Fruit fly (Drosophila melanogaster) whole organism, embryonic: ENCODE results near the gene mof.

Source experiments
- ATbp ChIP-seq: fragments of 200-800 bp; sonication (Bioruptor generic); optimal IDR thresholded peaks from 2 replicates; lab custom pipeline; 2017; ENCODE audit warnings: missing biosample characterization, mild to moderate bottlenecking, missing genetic modification characterization, missing genetic modification reagents
- CG10147 ChIP-seq: fragments of 200-800 bp; sonication (Bioruptor generic); optimal IDR thresholded peaks from 2 replicates; lab custom pipeline; 2019; ENCODE audit warnings: missing biosample characterization, mild to moderate bottlenecking, missing genetic modification characterization, moderate library complexity
- CG10321 ChIP-seq: fragments of 200-800 bp; sonication (Bioruptor generic); IDR thresholded peaks from 2 replicates; pipeline ENCODE4 v1.3.6; 2022; ENCODE audit warnings: missing biosample characterization, missing genetic modification characterization
- CG10431 ChIP-seq: fragments of 200-800 bp; sonication (Bioruptor generic); optimal IDR thresholded peaks from 3 replicates; lab custom pipeline; 2018; ENCODE audit warnings: missing biosample characterization, mild to moderate bottlenecking, missing genetic modification characterization
- CG12071 ChIP-seq: fragments of 200-800 bp; sonication (Bioruptor generic); optimal IDR thresholded peaks from 3 replicates; lab custom pipeline; 2018; ENCODE audit warnings: missing biosample characterization, mild to moderate bottlenecking, missing genetic modification characterization
- CG16815 ChIP-seq: fragments of 200-800 bp; sonication (Bioruptor generic); optimal IDR thresholded peaks from 3 replicates; lab custom pipeline; 2017; ENCODE audit warnings: missing biosample characterization, mild to moderate bottlenecking, missing genetic modification characterization
- CG17359 ChIP-seq: fragments of 200-800 bp; sonication (Bioruptor generic); optimal IDR thresholded peaks from 3 replicates; lab custom pipeline; 2018; ENCODE audit warnings: missing biosample characterization, mild to moderate bottlenecking, missing genetic modification characterization, moderate library complexity
- CG2875 ChIP-seq: fragments of 200-800 bp; sonication (Bioruptor generic); optimal IDR thresholded peaks from 2 replicates; lab custom pipeline; 2017; ENCODE audit warnings: missing biosample characterization, mild to moderate bottlenecking, missing genetic modification characterization, missing genetic modification reagents
- CG32532 ChIP-seq: fragments of 200-800 bp; sonication (Bioruptor generic); IDR thresholded peaks from 2 replicates; pipeline ENCODE4 v1.3.6; 2022; ENCODE audit warnings: missing biosample characterization, missing genetic modification characterization
- CG34422 ChIP-seq: fragments of 200-800 bp; sonication (Bioruptor generic); IDR thresholded peaks from 3 replicates; pipeline ENCODE4 v1.3.6; 2022; ENCODE audit warnings: missing biosample characterization, missing genetic modification characterization
- CG4360 ChIP-seq: fragments of 200-800 bp; sonication (Bioruptor generic); IDR thresholded peaks from 2 replicates; pipeline ENCODE4 v1.3.6; 2022; ENCODE audit warnings: missing biosample characterization, missing genetic modification characterization
- CG43689 ChIP-seq: fragments of 200-800 bp; sonication (Bioruptor generic); IDR thresholded peaks from 2 replicates; pipeline ENCODE4 v1.3.6; 2022; ENCODE audit warnings: missing biosample characterization, missing genetic modification characterization
- CG4707 ChIP-seq: fragments of 200-800 bp; sonication (Bioruptor generic); optimal IDR thresholded peaks from 2 replicates; lab custom pipeline; 2018; ENCODE audit warnings: missing biosample characterization, mild to moderate bottlenecking, missing genetic modification characterization, moderate library complexity
- CG4820 ChIP-seq: fragments of 200-800 bp; sonication (Bioruptor generic); optimal IDR thresholded peaks from 3 replicates; lab custom pipeline; 2016; ENCODE audit warnings: missing biosample characterization, missing genetic modification characterization
- CG4854 ChIP-seq: fragments of 200-800 bp; sonication (Bioruptor generic); optimal IDR thresholded peaks from 2 replicates; lab custom pipeline; 2016; ENCODE audit warnings: missing biosample characterization, missing genetic modification characterization, inconsistent platforms
- CG5953 ChIP-seq: fragments of 200-800 bp; sonication (Bioruptor generic); IDR thresholded peaks from 2 replicates; pipeline ENCODE4 v1.3.6; 2022; ENCODE audit warnings: missing biosample characterization, missing genetic modification characterization
- CG6254 ChIP-seq: fragments of 200-800 bp; sonication (Bioruptor generic); optimal IDR thresholded peaks from 3 replicates; lab custom pipeline; 2017; ENCODE audit warnings: mild to moderate bottlenecking, missing biosample characterization, missing genetic modification reagents, missing genetic modification characterization
- CG6272 ChIP-seq: fragments of 200-800 bp; sonication (Bioruptor generic); IDR thresholded peaks from 2 replicates; pipeline ENCODE4 v1.3.6; 2022; ENCODE audit warnings: missing biosample characterization, missing genetic modification characterization
- CG9797 ChIP-seq: fragments of 200-800 bp; sonication (Bioruptor generic); optimal IDR thresholded peaks from 3 replicates; lab custom pipeline; 2018; ENCODE audit warnings: missing biosample characterization, mild to moderate bottlenecking, missing genetic modification characterization
- CG9876 ChIP-seq: fragments of 200-800 bp; sonication (Bioruptor generic); optimal IDR thresholded peaks from 2 replicates; lab custom pipeline; 2016; ENCODE audit warnings: missing biosample characterization, missing genetic modification characterization
- CG9932 ChIP-seq: fragments of 200-800 bp; sonication (Bioruptor generic); IDR thresholded peaks from 2 replicates; pipeline ENCODE4 v1.3.6; 2022; ENCODE audit warnings: missing biosample characterization, missing genetic modification characterization
- Kr ChIP-seq: fragments of 200-800 bp; sonication (Bioruptor generic); optimal IDR thresholded peaks from 2 replicates; lab custom pipeline; 2017; ENCODE audit warnings: missing biosample characterization, mild to moderate bottlenecking, missing genetic modification characterization
- Lim3 ChIP-seq: fragments of 200-800 bp; sonication (Bioruptor generic); IDR thresholded peaks from 2 replicates; pipeline ENCODE4 v1.3.6; 2022; ENCODE audit warnings: missing biosample characterization, missing genetic modification characterization
- Med ChIP-seq: fragments of 200-800 bp; sonication (Bioruptor generic); peaks from one replicate; lab custom pipeline; 2016; ENCODE audit warnings: missing biosample characterization, missing genetic modification characterization, mild to moderate bottlenecking, inconsistent platforms, moderate library complexity
- NK7.1 ChIP-seq: fragments of 200-800 bp; sonication (Bioruptor generic); optimal IDR thresholded peaks from 3 replicates; lab custom pipeline; 2016; ENCODE audit warnings: missing biosample characterization, missing genetic modification characterization
- Nf-YB ChIP-seq: fragments of 200-800 bp; sonication (Bioruptor generic); optimal IDR thresholded peaks from 3 replicates; lab custom pipeline; 2019; ENCODE audit warnings: missing biosample characterization, mild to moderate bottlenecking, missing genetic modification characterization, moderate library complexity
- Poxn ChIP-seq: fragments of 200-800 bp; sonication (Bioruptor generic); IDR thresholded peaks from 2 replicates; pipeline ENCODE4 v1.3.6; 2022; ENCODE audit warnings: missing biosample characterization, missing genetic modification characterization
- Side ChIP-seq: fragments of 200-800 bp; sonication (Bioruptor generic); optimal IDR thresholded peaks from 2 replicates; lab custom pipeline; 2016; ENCODE audit warnings: missing biosample characterization, missing genetic modification characterization
- TFAM ChIP-seq: fragments of 200-800 bp; sonication (Bioruptor generic); optimal IDR thresholded peaks from 2 replicates; lab custom pipeline; 2017; ENCODE audit warnings: missing biosample characterization, missing genetic modification characterization, inconsistent platforms
- Trl ChIP-seq, 3 experiments: fragments of >200 bp in 2 of 3; fragments of 200-800 bp in 1 of 3; sonication (Bioruptor generic) in 1 of 3; optimal IDR thresholded peaks; 2 replicates in 1 of 3; 3 replicates in 2 of 3; lab custom pipeline; 2016 to 2017; ENCODE audit warnings: missing biosample characterization in 1 of 3, missing genetic modification characterization in 1 of 3
- Vsx1 ChIP-seq: fragments of 200-800 bp; sonication (Bioruptor generic); optimal IDR thresholded peaks from 2 replicates; lab custom pipeline; 2017; ENCODE audit warnings: missing biosample characterization, mild to moderate bottlenecking, missing genetic modification characterization, missing genetic modification reagents
- Xrp1 ChIP-seq: fragments of 200-800 bp; sonication (Bioruptor generic); IDR thresholded peaks from 2 replicates; pipeline ENCODE4 v1.3.6; 2022; ENCODE audit warnings: missing biosample characterization, missing genetic modification characterization
- abd-A ChIP-seq: fragments of 200-800 bp; sonication (Bioruptor generic); optimal IDR thresholded peaks from 3 replicates; lab custom pipeline; 2019; ENCODE audit warnings: missing biosample characterization, mild to moderate bottlenecking, missing genetic modification characterization, moderate library complexity
- ato ChIP-seq: fragments of 200-800 bp; sonication (Bioruptor generic); IDR thresholded peaks from 2 replicates; pipeline ENCODE4 v1.3.6; 2022; ENCODE audit warnings: missing biosample characterization, missing genetic modification characterization; ENCODE audit not compliant: partially characterized antibody
- bigmax ChIP-seq: fragments of 200-800 bp; sonication (Bioruptor generic); optimal IDR thresholded peaks from 2 replicates; lab custom pipeline; 2018; ENCODE audit warnings: missing biosample characterization, mild to moderate bottlenecking, missing genetic modification characterization
- cg ChIP-seq: fragments of 200-800 bp; sonication (Bioruptor generic); optimal IDR thresholded peaks from 3 replicates; lab custom pipeline; 2019; ENCODE audit warnings: missing biosample characterization, mild to moderate bottlenecking, missing genetic modification characterization, moderate library complexity
- ewg ChIP-seq: fragments of 200-800 bp; sonication (Bioruptor generic); optimal IDR thresholded peaks from 3 replicates; lab custom pipeline; 2017; ENCODE audit warnings: mild to moderate bottlenecking, missing biosample characterization, missing genetic modification reagents, missing genetic modification characterization
- hth ChIP-seq: fragments of >200 bp; optimal IDR thresholded peaks from 2 replicates; lab custom pipeline; 2017; ENCODE audit warnings: inconsistent platforms
- jumu ChIP-seq: fragments of 200-800 bp; sonication (Bioruptor generic); optimal IDR thresholded peaks from 3 replicates; lab custom pipeline; 2016; ENCODE audit warnings: missing biosample characterization, missing genetic modification characterization
- kni ChIP-seq: fragments of 200-800 bp; sonication (Bioruptor generic); optimal IDR thresholded peaks from 3 replicates; lab custom pipeline; 2017; ENCODE audit warnings: mild to moderate bottlenecking, missing biosample characterization, missing genetic modification reagents, missing genetic modification characterization
- nerfin-2 ChIP-seq: fragments of 200-800 bp; sonication (Bioruptor generic); IDR thresholded peaks from 2 replicates; pipeline ENCODE4 v1.3.6; 2022; ENCODE audit warnings: missing biosample characterization, missing genetic modification characterization; ENCODE audit not compliant: partially characterized antibody
- nmo ChIP-seq: fragments of 200-800 bp; sonication (Bioruptor generic); optimal IDR thresholded peaks from 2 replicates; lab custom pipeline; 2018; ENCODE audit warnings: missing biosample characterization, mild to moderate bottlenecking, missing genetic modification characterization, moderate library complexity
- pnt ChIP-seq: fragments of 200-800 bp; sonication (Bioruptor generic); optimal IDR thresholded peaks from 3 replicates; lab custom pipeline; 2016; ENCODE audit warnings: missing biosample characterization, missing genetic modification characterization
- pzg ChIP-seq: fragments of 200-800 bp; sonication (Bioruptor generic); optimal IDR thresholded peaks from 3 replicates; lab custom pipeline; 2018; ENCODE audit warnings: missing biosample characterization, mild to moderate bottlenecking, missing genetic modification characterization, moderate library complexity
- sens ChIP-seq: fragments of 200-800 bp; sonication (Bioruptor generic); peaks from one replicate; lab custom pipeline; 2016; ENCODE audit warnings: missing biosample characterization, missing genetic modification characterization
- sisA ChIP-seq: fragments of 200-800 bp; sonication (Bioruptor generic); IDR thresholded peaks from 2 replicates; pipeline ENCODE4 v1.3.6; 2022; ENCODE audit warnings: missing biosample characterization, missing genetic modification characterization
- sob ChIP-seq: fragments of 200-800 bp; sonication (Bioruptor generic); IDR thresholded peaks from 2 replicates; pipeline ENCODE4 v1.3.6; 2022; ENCODE audit warnings: missing biosample characterization, missing genetic modification characterization
- tna ChIP-seq: fragments of 200-800 bp; sonication (Bioruptor generic); IDR thresholded peaks from 2 replicates; pipeline ENCODE4 v1.3.6; 2022; ENCODE audit warnings: missing biosample characterization, missing genetic modification characterization; ENCODE audit not compliant: partially characterized antibody
- wdn ChIP-seq: fragments of 200-800 bp; sonication (Bioruptor generic); IDR thresholded peaks from 2 replicates; pipeline ENCODE4 v1.3.6; 2022; ENCODE audit warnings: missing biosample characterization, missing genetic modification characterization
- z ChIP-seq: fragments of 200-800 bp; sonication (Bioruptor generic); IDR thresholded peaks from 3 replicates; pipeline ENCODE4 v1.3.6; 2022; ENCODE audit warnings: missing biosample characterization, missing genetic modification characterization

Gene mof

DNA sequence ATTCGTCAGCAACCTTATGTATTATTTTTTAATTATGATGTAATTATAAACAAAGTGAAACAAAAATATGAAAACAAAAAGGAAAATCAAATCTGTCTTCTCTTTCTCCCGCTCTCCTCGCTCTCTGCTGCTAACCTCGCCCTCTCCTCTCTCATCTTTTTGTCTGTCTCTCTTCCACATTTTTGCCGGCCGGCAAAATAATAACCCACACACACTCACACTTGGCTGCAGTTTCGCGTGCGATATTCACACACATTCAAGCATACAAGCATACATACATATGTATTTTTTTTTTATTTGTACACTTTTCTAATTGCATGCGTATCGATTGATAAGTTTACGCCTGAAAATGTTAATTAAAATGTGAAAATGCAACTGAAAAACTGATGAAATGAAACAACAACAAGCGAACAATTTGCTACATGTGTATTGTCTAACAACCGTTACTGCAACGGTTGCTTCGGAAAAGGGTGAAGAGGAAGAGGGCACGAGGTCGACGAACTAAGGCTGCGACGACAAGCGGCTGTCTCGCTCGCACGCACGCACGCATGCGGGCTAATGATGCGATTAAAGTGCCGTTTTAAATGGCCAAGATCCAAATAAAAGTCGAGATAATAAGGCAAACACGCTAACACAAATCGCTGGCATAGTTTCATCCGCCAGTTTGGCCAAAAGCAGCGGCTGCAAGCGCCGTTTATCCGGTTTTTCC, 27.9 kb upstream of the mof start (continued):
- TF ChIP-seq CG4360 (GFP tag; lab: Robert Waterston, UW): peak; percentile 50
- TF ChIP-seq CG12071 (GFP tag; lab: Kevin White, UChicago): no peak
- peak; percentile 53 for TF ChIP-seq Med (GFP tag; lab: Kevin White, UChicago)
- no peak for TF ChIP-seq CG32532 (GFP tag; lab: Robert Waterston, UW)
- TF ChIP-seq kni: peak; percentile 75
- TF ChIP-seq Xrp1: no peak
- no peak for TF ChIP-seq CG2875
- TF ChIP-seq tna (GFP tag; lab: Robert Waterston, UW): no peak
- TF ChIP-seq Trl (optimal IDR thresholded peaks at IDR 0.05; lab: Kevin White, UChicago): peak; percentile 65 to 82
- no peak for TF ChIP-seq Trl (GFP tag; optimal IDR thresholded peaks at IDR 0.05; lab: Kevin White, UChicago)
- no peak for TF ChIP-seq CG17359 (tag; lab: Kevin White, UChicago)
- TF ChIP-seq NK7.1 (GFP tag; lab: Kevin White, UChicago): no peak
- TF ChIP-seq wdn (GFP tag; lab: Robert Waterston, UW): no peak
- TF ChIP-seq abd-A (tag; lab: Kevin White, UChicago): peak; percentile 88
- no peak for TF ChIP-seq Nf-YB (GFP tag; lab: Kevin White, UChicago)
- no peak for TF ChIP-seq CG10147 (GFP tag; lab: Kevin White, UChicago)
- peak; percentile 77 for TF ChIP-seq sens (GFP tag; lab: Kevin White, UChicago)
- TF ChIP-seq CG10321 (GFP tag; lab: Robert Waterston, UW): peak; percentile 70
- peak; percentile 56 for TF ChIP-seq Kr (GFP tag; lab: Kevin White, UChicago)
- TF ChIP-seq jumu (GFP tag; lab: Kevin White, UChicago): no peak
- no peak for TF ChIP-seq CG5953 (GFP tag; lab: Robert Waterston, UW)
- no peak for TF ChIP-seq pnt (GFP tag; lab: Kevin White, UChicago)
- TF ChIP-seq nerfin-2: no peak
- no peak for TF ChIP-seq hth
- no peak for TF ChIP-seq CG4854 (GFP tag; lab: Kevin White, UChicago)
- TF ChIP-seq CG10431 (GFP tag; lab: Kevin White, UChicago): no peak
- no peak for TF ChIP-seq CG9876
- no peak for TF ChIP-seq Lim3
- no peak for TF ChIP-seq pzg (GFP tag; lab: Kevin White, UChicago)
- TF ChIP-seq z (GFP tag; lab: Robert Waterston, UW): no peak
- TF ChIP-seq bigmax (GFP tag; lab: Kevin White, UChicago): no peak
- no peak for TF ChIP-seq CG9797 (GFP tag; lab: Kevin White, UChicago)
- TF ChIP-seq cg (GFP tag; lab: Kevin White, UChicago): peak; percentile 72
- no peak for TF ChIP-seq ATbp (GFP tag; lab: Kevin White, UChicago)
- TF ChIP-seq nmo (GFP tag; lab: Kevin White, UChicago): no peak
- TF ChIP-seq ewg (GFP tag; lab: Kevin White, UChicago): peak; percentile 57
- no peak for TF ChIP-seq Poxn (GFP tag; lab: Robert Waterston, UW)
- TF ChIP-seq Vsx1 (GFP tag; lab: Kevin White, UChicago): peak; percentile 68
- peak; percentile 27; the same call in 1 of the 2 replicates for TF ChIP-seq sob (GFP tag; lab: Robert Waterston, UW)
- TF ChIP-seq TFAM (GFP tag; lab: Kevin White, UChicago): no peak
- TF ChIP-seq CG9932 (GFP tag; lab: Robert Waterston, UW): no peak
- TF ChIP-seq CG43689 (GFP tag; lab: Robert Waterston, UW): no peak
- no peak for TF ChIP-seq CG6272
- TF ChIP-seq CG34422 (GFP tag; lab: Robert Waterston, UW): peak; percentile 71; the same call in 1 of the 3 replicates
- TF ChIP-seq ato (GFP tag; lab: Robert Waterston, UW): no peak
- TF ChIP-seq CG4707 (GFP tag; lab: Kevin White, UChicago): no peak
- TF ChIP-seq Side (GFP tag; lab: Kevin White, UChicago): no peak
- no peak for TF ChIP-seq CG4820 (GFP tag; lab: Kevin White, UChicago)
- no peak for TF ChIP-seq CG16815
- no peak for TF ChIP-seq sisA
- no peak for TF ChIP-seq CG6254
